Comparison of ENCODE assay signal across 7 fruit fly cellular contexts in genomic region chr3R:10760966-10761855, dm6.
TF ChIP-seq lines count a peak whose summit lies in the region.

Gene MED7, minus strand, starts transcription at chr3R:10761032.
Gene Cap-H2, plus strand, starts transcription at chr3R:10761310.

- TF ChIP-seq CTCF in whole organism, embryonic (GFP tag; optimal IDR thresholded peaks at IDR 0.05; lab: Kevin White, UChicago), result no peak

TF ChIP-seq in Kc167, 6 proteins besides CTCF, POLR2A, EP300 and RAD21:
- TF ChIP-seq psq (optimal IDR thresholded peaks at IDR 0.05; lab: Kevin White, UChicago) (peak; percentile 26), ttk (optimal IDR thresholded peaks at IDR 0.05; lab: Kevin White, UChicago) (no peak)
TF ChIP-seq in Kc167: peak in this region for 1.

TF ChIP-seq in whole organism, 6 proteins besides CTCF, POLR2A, EP300 and RAD21:
- TF ChIP-seq psq (optimal IDR thresholded peaks at IDR 0.05; lab: Kevin White, UChicago) (peak; percentile 6), pan (optimal IDR thresholded peaks at IDR 0.05; lab: Kevin White, UChicago) (no peak)

TF ChIP-seq in whole organism, adult, 20 proteins besides CTCF, POLR2A, EP300 and RAD21 (continues in another document):
- TF ChIP-seq kay (GFP tag; lab: Kevin White, UChicago; ENCODE audit: borderline replicate concordance) (peak; percentile 56), CG14711 (tag; optimal IDR thresholded peaks at IDR 0.05; lab: Kevin White, UChicago) (peak; percentile 65), CG7101 (tag; optimal IDR thresholded peaks at IDR 0.05; lab: Kevin White, UChicago) (peak; percentile 51), CG1620 (GFP tag; optimal IDR thresholded peaks at IDR 0.05; lab: Kevin White, UChicago) (peak; percentile 79), Crg-1 (GFP tag; optimal IDR thresholded peaks at IDR 0.05; lab: Kevin White, UChicago) (peak; percentile 63), CG11617 (GFP tag; optimal IDR thresholded peaks at IDR 0.05; lab: Kevin White, UChicago) (peak; percentile 50), cnc (optimal IDR thresholded peaks at IDR 0.05; lab: Kevin White, UChicago) (no peak), pad (GFP tag; optimal IDR thresholded peaks at IDR 0.05; lab: Kevin White, UChicago) (peak; percentile 68), CG5204 (GFP tag; optimal IDR thresholded peaks at IDR 0.05; lab: Kevin White, UChicago) (peak; percentile 73), bab1 (GFP tag; optimal IDR thresholded peaks at IDR 0.05; lab: Kevin White, UChicago) (peak; percentile 76), CG12768 (GFP tag; optimal IDR thresholded peaks at IDR 0.05; lab: Kevin White, UChicago) (no peak), Hr96 (GFP tag; optimal IDR thresholded peaks at IDR 0.05; lab: Kevin White, UChicago) (peak; percentile 76), CG33017 (tag; optimal IDR thresholded peaks at IDR 0.05; lab: Kevin White, UChicago) (peak; percentile 30), tj (GFP tag; optimal IDR thresholded peaks at IDR 0.05; lab: Kevin White, UChicago) (peak; percentile 28), CG7045 (GFP tag; optimal IDR thresholded peaks at IDR 0.05; lab: Kevin White, UChicago) (peak; percentile 79), cic (GFP tag; optimal IDR thresholded peaks at IDR 0.05; lab: Kevin White, UChicago) (peak; percentile 83), toe (GFP tag; optimal IDR thresholded peaks at IDR 0.05; lab: Kevin White, UChicago) (peak; percentile 92)

TF ChIP-seq in whole organism, embryonic, 481 proteins besides CTCF, POLR2A, EP300 and RAD21 (continues in another document):
- TF ChIP-seq Lhr (GFP tag; optimal IDR thresholded peaks at IDR 0.05; lab: Kevin White, UChicago), result peak; percentile 57
- peak; percentile 73 for TF ChIP-seq CG33557 (GFP tag; optimal IDR thresholded peaks at IDR 0.05; lab: Kevin White, UChicago)
- TF ChIP-seq cg (GFP tag; optimal IDR thresholded peaks at IDR 0.05; lab: Kevin White, UChicago), result peak; percentile 85
- no peak for TF ChIP-seq D19A (tag; optimal IDR thresholded peaks at IDR 0.05; lab: Kevin White, UChicago)
- peak; percentile 98 for TF ChIP-seq row (GFP tag; IDR thresholded peaks at IDR 0.05; lab: Robert Waterston, UW)
- TF ChIP-seq Elba2 (GFP tag; optimal IDR thresholded peaks at IDR 0.05; lab: Kevin White, UChicago), result peak; percentile 53
- peak; percentile 20 for TF ChIP-seq grn (GFP tag; optimal IDR thresholded peaks at IDR 0.05; lab: Kevin White, UChicago)
- TF ChIP-seq B-H2 (GFP tag; optimal IDR thresholded peaks at IDR 0.05; lab: Kevin White, UChicago), result peak; percentile 62
- peak; percentile 100 for TF ChIP-seq CG3995 (GFP tag; optimal IDR thresholded peaks at IDR 0.05; lab: Kevin White, UChicago)
- peak; percentile 87 for TF ChIP-seq sisA (GFP tag; IDR thresholded peaks at IDR 0.05; lab: Robert Waterston, UW)
- TF ChIP-seq CG13123 (GFP tag; optimal IDR thresholded peaks at IDR 0.05; lab: Kevin White, UChicago), result peak; percentile 78
- no peak for TF ChIP-seq CG10321 (GFP tag; IDR thresholded peaks at IDR 0.05; lab: Robert Waterston, UW)
- peak; percentile 85 for TF ChIP-seq CG9727 (GFP tag; optimal IDR thresholded peaks at IDR 0.05; lab: Kevin White, UChicago)
- TF ChIP-seq Nf-YA (GFP tag; IDR thresholded peaks at IDR 0.05; lab: Robert Waterston, UW), result peak; percentile 17; the same call in 1 of the 2 replicates
- peak; percentile 85 for TF ChIP-seq CG34422 (GFP tag; IDR thresholded peaks at IDR 0.05; lab: Robert Waterston, UW)
- peak; percentile 62 for TF ChIP-seq CG16815 (GFP tag; optimal IDR thresholded peaks at IDR 0.05; lab: Kevin White, UChicago)
- TF ChIP-seq CG1024 (GFP tag; IDR thresholded peaks at IDR 0.05; lab: Robert Waterston, UW), result 0 out of 2 replicates have a peak, but pooled peaks have one; percentile 42

TF ChIP-seq in whole organism, prepupa, 60 proteins besides CTCF, POLR2A, EP300 and RAD21 (continues in another document):
- TF ChIP-seq CG3919 (GFP tag; optimal IDR thresholded peaks at IDR 0.05; lab: Kevin White, UChicago) (no peak), Sox15 (GFP tag; optimal IDR thresholded peaks at IDR 0.05; lab: Kevin White, UChicago) (peak; percentile 62), net (GFP tag; optimal IDR thresholded peaks at IDR 0.05; lab: Kevin White, UChicago) (no peak), CG10669 (GFP tag; optimal IDR thresholded peaks at IDR 0.05; lab: Kevin White, UChicago) (no peak), cyc (GFP tag; optimal IDR thresholded peaks at IDR 0.05; lab: Kevin White, UChicago) (peak; percentile 77), CG32006 (GFP tag; optimal IDR thresholded peaks at IDR 0.05; lab: Kevin White, UChicago) (no peak), CG4318 (GFP tag; optimal IDR thresholded peaks at IDR 0.05; lab: Kevin White, UChicago) (no peak), achi (GFP tag; optimal IDR thresholded peaks at IDR 0.05; lab: Kevin White, UChicago) (peak; percentile 58), pdm3 (GFP tag; optimal IDR thresholded peaks at IDR 0.05; lab: Kevin White, UChicago) (peak; percentile 76), Sox102F (GFP tag; optimal IDR thresholded peaks at IDR 0.05; lab: Kevin White, UChicago) (peak; percentile 66), dsx (GFP tag; optimal IDR thresholded peaks at IDR 0.05; lab: Kevin White, UChicago; ENCODE audit: poor library complexity, severe bottlenecking) (no peak), Hr4 (GFP tag; optimal IDR thresholded peaks at IDR 0.05; lab: Kevin White, UChicago) (peak; percentile 78), CG34406 (GFP tag; optimal IDR thresholded peaks at IDR 0.05; lab: Kevin White, UChicago) (peak; percentile 50), fd85E (GFP tag; optimal IDR thresholded peaks at IDR 0.05; lab: Kevin White, UChicago) (no peak), Ets96B (tag; optimal IDR thresholded peaks at IDR 0.05; lab: Kevin White, UChicago) (peak; percentile 60), CG11294 (GFP tag; IDR thresholded peaks at IDR 0.05; lab: Robert Waterston, UW) (peak; percentile 61), ss (GFP tag; optimal IDR thresholded peaks at IDR 0.05; lab: Kevin White, UChicago) (no peak), CG8632 (GFP tag; optimal IDR thresholded peaks at IDR 0.05; lab: Kevin White, UChicago) (no peak), Lpt (GFP tag; optimal IDR thresholded peaks at IDR 0.05; lab: Kevin White, UChicago) (peak; percentile 59)

TF ChIP-seq in whole organism, pupa, 21 proteins besides CTCF, POLR2A, EP300 and RAD21:
- no peak for TF ChIP-seq Pif1A (GFP tag; optimal IDR thresholded peaks at IDR 0.05; lab: Kevin White, UChicago)
- no peak for TF ChIP-seq CG15710 (tag; optimal IDR thresholded peaks at IDR 0.05; lab: Kevin White, UChicago)
- TF ChIP-seq Ets98B (GFP tag; IDR thresholded peaks at IDR 0.05; lab: Robert Waterston, UW), result peak; percentile 44
- no peak for TF ChIP-seq CG8159 (tag; optimal IDR thresholded peaks at IDR 0.05; lab: Kevin White, UChicago)
- 0 out of 2 replicates have a peak, but pooled peaks have one; percentile 26 for TF ChIP-seq rn (GFP tag; IDR thresholded peaks at IDR 0.05; lab: Robert Waterston, UW)
- TF ChIP-seq CG4496 (GFP tag; IDR thresholded peaks at IDR 0.05; lab: Robert Waterston, UW), result peak; percentile 66; the same call in 2 of the 3 replicates
- TF ChIP-seq gl (tag; optimal IDR thresholded peaks at IDR 0.05; lab: Kevin White, UChicago), result no peak
- TF ChIP-seq CG32121 (GFP tag; IDR thresholded peaks at IDR 0.05; lab: Robert Waterston, UW), result peak; percentile 67
- TF ChIP-seq CG9948 (tag; optimal IDR thresholded peaks at IDR 0.05; lab: Kevin White, UChicago), result no peak

TF ChIP-seq in whole organism, wandering third instar larva, 38 proteins besides CTCF, POLR2A, EP300 and RAD21 (continues in another document):
- TF ChIP-seq Mio (GFP tag; optimal IDR thresholded peaks at IDR 0.05; lab: Kevin White, UChicago) (no peak), Vsx2 (GFP tag; optimal IDR thresholded peaks at IDR 0.05; lab: Kevin White, UChicago; ENCODE audit: partially characterized antibody) (no peak), lola (GFP tag; optimal IDR thresholded peaks at IDR 0.05; lab: Kevin White, UChicago) (no peak), dsf (GFP tag; optimal IDR thresholded peaks at IDR 0.05; lab: Kevin White, UChicago; ENCODE audit: borderline replicate concordance) (peak; percentile 68), pan (optimal IDR thresholded peaks at IDR 0.05; lab: Kevin White, UChicago) (no peak), fru (GFP tag; optimal IDR thresholded peaks at IDR 0.05; lab: Kevin White, UChicago) (peak; percentile 73), Abd-B (GFP tag; optimal IDR thresholded peaks at IDR 0.05; lab: Kevin White, UChicago) (no peak), CrebA (GFP tag; optimal IDR thresholded peaks at IDR 0.05; lab: Kevin White, UChicago; ENCODE audit: borderline replicate concordance) (no peak), CG9705 (GFP tag; optimal IDR thresholded peaks at IDR 0.05; lab: Kevin White, UChicago) (peak; percentile 52), rgr (GFP tag; optimal IDR thresholded peaks at IDR 0.05; lab: Kevin White, UChicago) (peak; percentile 77), psq (GFP tag; optimal IDR thresholded peaks at IDR 0.05; lab: Kevin White, UChicago) (peak; percentile 98), dmrt93B (GFP tag; optimal IDR thresholded peaks at IDR 0.05; lab: Kevin White, UChicago) (peak; percentile 57), foxo (GFP tag; optimal IDR thresholded peaks at IDR 0.05; lab: Kevin White, UChicago) (peak in 1 of 2 experiments; percentile 84), tai (GFP tag; optimal IDR thresholded peaks at IDR 0.05; lab: Kevin White, UChicago) (peak; percentile 90), N (GFP tag; optimal IDR thresholded peaks at IDR 0.05; lab: Kevin White, UChicago) (no peak), usp (GFP tag; optimal IDR thresholded peaks at IDR 0.05; lab: Kevin White, UChicago) (no peak), Rel (GFP tag; optimal IDR thresholded peaks at IDR 0.05; lab: Kevin White, UChicago) (no peak), Rel (tag; optimal IDR thresholded peaks at IDR 0.05; lab: Kevin White, UChicago) (peak; percentile 47), Dfd (GFP tag; optimal IDR thresholded peaks at IDR 0.05; lab: Kevin White, UChicago) (no peak), OdsH (GFP tag; optimal IDR thresholded peaks at IDR 0.05; lab: Kevin White, UChicago) (peak; percentile 68), brk (GFP tag; optimal IDR thresholded peaks at IDR 0.05; lab: Kevin White, UChicago) (peak; percentile 89), sv (GFP tag; optimal IDR thresholded peaks at IDR 0.05; lab: Kevin White, UChicago) (peak; percentile 90), Jra (GFP tag; optimal IDR thresholded peaks at IDR 0.05; lab: Kevin White, UChicago) (peak; percentile 88), CG32264 (GFP tag; optimal IDR thresholded peaks at IDR 0.05; lab: Kevin White, UChicago) (peak; percentile 43), Hr83 (GFP tag; optimal IDR thresholded peaks at IDR 0.05; lab: Kevin White, UChicago; ENCODE audit: poor library complexity, severe bottlenecking) (peak; percentile 55), Myc (optimal IDR thresholded peaks at IDR 0.05; lab: Kevin White, UChicago) (peak; percentile 4), GATAd (GFP tag; optimal IDR thresholded peaks at IDR 0.05; lab: Kevin White, UChicago) (peak; percentile 4), Dif (GFP tag; optimal IDR thresholded peaks at IDR 0.05; lab: Kevin White, UChicago; ENCODE audit: partially characterized antibody) (no peak), h (GFP tag; optimal IDR thresholded peaks at IDR 0.05; lab: Kevin White, UChicago) (peak; percentile 82), sage (GFP tag; optimal IDR thresholded peaks at IDR 0.05; lab: Kevin White, UChicago) (peak; percentile 74)
